Fruit fly (Drosophila melanogaster) whole organism, prepupa: ENCODE data around the gene hfp.
A peak's percentile ranks its signal among the peaks of the same experiment; 100 is the strongest.

Source experiments
- Blimp-1 ChIP-seq: fragments of 200-800 bp; sonication (Bioruptor generic); optimal IDR thresholded peaks from 3 replicates; lab custom pipeline; 2017; ENCODE audit warnings: missing biosample characterization, missing genetic modification characterization, mild to moderate bottlenecking, moderate library complexity, missing genetic modification reagents
- CG10631 ChIP-seq: fragments of 200-800 bp; sonication (Bioruptor generic); optimal IDR thresholded peaks from 2 replicates; lab custom pipeline; 2016; ENCODE audit warnings: missing biosample characterization, missing genetic modification characterization
- CG10669 ChIP-seq: fragments of 200-800 bp; sonication (Bioruptor generic); optimal IDR thresholded peaks from 3 replicates; lab custom pipeline; 2018; ENCODE audit warnings: missing biosample characterization, mild to moderate bottlenecking, missing genetic modification characterization, moderate library complexity
- CG11762 ChIP-seq: fragments of 200-800 bp; sonication (Bioruptor generic); optimal IDR thresholded peaks from 3 replicates; lab custom pipeline; 2016; ENCODE audit warnings: missing biosample characterization, missing genetic modification characterization; ENCODE audit not compliant: insufficient read depth
- CG15336 ChIP-seq: fragments of 200-800 bp; sonication (Bioruptor generic); IDR thresholded peaks from 2 replicates; pipeline ENCODE4 v1.3.6; 2022; ENCODE audit warnings: missing biosample characterization, missing genetic modification characterization
- CG16779 ChIP-seq: fragments of 200-800 bp; sonication (Bioruptor generic); optimal IDR thresholded peaks from 3 replicates; lab custom pipeline; 2017; ENCODE audit warnings: missing biosample characterization, mild to moderate bottlenecking, missing genetic modification characterization
- CG3032 ChIP-seq: fragments of 200-800 bp; optimal IDR thresholded peaks from 2 replicates; lab custom pipeline; 2019; ENCODE audit warnings: missing biosample characterization, mild to moderate bottlenecking, missing genetic modification characterization, moderate library complexity
- CG31627 ChIP-seq: fragments of 200-800 bp; sonication (Bioruptor generic); optimal IDR thresholded peaks from 3 replicates; lab custom pipeline; 2016; ENCODE audit warnings: missing biosample characterization, missing genetic modification characterization
- CG32006 ChIP-seq: fragments of 200-800 bp; sonication (Bioruptor generic); optimal IDR thresholded peaks from 3 replicates; lab custom pipeline; 2017; ENCODE audit warnings: missing biosample characterization, mild to moderate bottlenecking, missing genetic modification characterization
- CG6163 ChIP-seq: fragments of 200-800 bp; sonication (Bioruptor generic); IDR thresholded peaks from 3 replicates; pipeline ENCODE4 v1.3.6; 2022; ENCODE audit warnings: missing biosample characterization, missing genetic modification characterization
- CG6792 ChIP-seq: fragments of 200-800 bp; sonication (Bioruptor generic); optimal IDR thresholded peaks from 3 replicates; lab custom pipeline; 2016; ENCODE audit warnings: missing biosample characterization, missing genetic modification characterization
- CG6854 ChIP-seq: fragments of 200-800 bp; sonication (Bioruptor generic); optimal IDR thresholded peaks from 2 replicates; lab custom pipeline; 2017; ENCODE audit warnings: missing biosample characterization, mild to moderate bottlenecking, missing genetic modification characterization
- CG7368 ChIP-seq: fragments of 200-800 bp; sonication (Bioruptor generic); optimal IDR thresholded peaks from 3 replicates; lab custom pipeline; 2016; ENCODE audit warnings: missing biosample characterization, missing genetic modification characterization
- CG8119 ChIP-seq: fragments of 200-800 bp; sonication (Bioruptor generic); IDR thresholded peaks from 3 replicates; pipeline ENCODE4 v1.3.6; 2022; ENCODE audit warnings: missing biosample characterization, missing genetic modification characterization
- CG8319 ChIP-seq: fragments of 200-800 bp; sonication (Bioruptor generic); optimal IDR thresholded peaks from 3 replicates; lab custom pipeline; 2016; ENCODE audit warnings: missing biosample characterization, missing genetic modification characterization
- CG8632 ChIP-seq: fragments of 200-800 bp; sonication (Bioruptor generic); optimal IDR thresholded peaks from 3 replicates; lab custom pipeline; 2016; ENCODE audit warnings: missing biosample characterization, missing genetic modification characterization
- CG9139 ChIP-seq: fragments of 200-800 bp; sonication (Bioruptor generic); optimal IDR thresholded peaks from 3 replicates; lab custom pipeline; 2017; ENCODE audit warnings: missing biosample characterization, mild to moderate bottlenecking, missing genetic modification characterization
- Eip75B ChIP-seq: fragments of 200-800 bp; sonication (Bioruptor generic); optimal IDR thresholded peaks from 3 replicates; lab custom pipeline; 2016; ENCODE audit warnings: missing biosample characterization, missing genetic modification characterization
- Eip78C ChIP-seq: fragments of 200-800 bp; sonication (Bioruptor generic); peaks from one replicate; lab custom pipeline; 2016; ENCODE audit warnings: missing biosample characterization, missing genetic modification characterization
- Ets21C ChIP-seq: fragments of 200-800 bp; sonication (Bioruptor generic); optimal IDR thresholded peaks from 3 replicates; lab custom pipeline; 2016; ENCODE audit warnings: missing biosample characterization, missing genetic modification characterization
- Gug ChIP-seq: fragments of 200-800 bp; sonication (Bioruptor generic); IDR thresholded peaks from 2 replicates; pipeline ENCODE4 v1.3.6; 2022; ENCODE audit warnings: missing biosample characterization, missing genetic modification characterization
- Hr38 ChIP-seq: sonication (Bioruptor generic); optimal IDR thresholded peaks from 2 replicates; lab custom pipeline; 2016; ENCODE audit warnings: missing biosample characterization, missing genetic modification characterization
- Hr39 ChIP-seq: fragments of 200-800 bp; sonication (Bioruptor generic); optimal IDR thresholded peaks from 2 replicates; lab custom pipeline; 2016; ENCODE audit warnings: missing biosample characterization, missing genetic modification characterization
- Hr4 ChIP-seq: fragments of 200-800 bp; sonication (Bioruptor generic); optimal IDR thresholded peaks from 3 replicates; lab custom pipeline; 2016; ENCODE audit warnings: missing biosample characterization, missing genetic modification characterization
- Lpt ChIP-seq: fragments of 200-800 bp; sonication (Bioruptor generic); optimal IDR thresholded peaks from 3 replicates; lab custom pipeline; 2016; ENCODE audit warnings: missing biosample characterization, missing genetic modification characterization
- Met ChIP-seq: fragments of 200-800 bp; sonication (Bioruptor generic); optimal IDR thresholded peaks from 3 replicates; lab custom pipeline; 2016; ENCODE audit warnings: missing biosample characterization, missing genetic modification characterization
- Smox ChIP-seq: fragments of 200-800 bp; sonication (Bioruptor generic); optimal IDR thresholded peaks from 3 replicates; lab custom pipeline; 2016; ENCODE audit warnings: missing biosample characterization, missing genetic modification characterization
- Sox102F ChIP-seq: fragments of 200-800 bp; sonication (Bioruptor generic); optimal IDR thresholded peaks from 2 replicates; lab custom pipeline; 2016; ENCODE audit warnings: missing biosample characterization, mild to moderate bottlenecking, missing genetic modification characterization
- Sox14 ChIP-seq: fragments of 200-800 bp; sonication (Bioruptor generic); optimal IDR thresholded peaks from 3 replicates; lab custom pipeline; 2016; ENCODE audit warnings: missing biosample characterization, missing genetic modification characterization
- Sox15 ChIP-seq: fragments of 200-800 bp; sonication (Bioruptor generic); optimal IDR thresholded peaks from 3 replicates; lab custom pipeline; 2016; ENCODE audit warnings: missing biosample characterization, missing genetic modification characterization
- achi ChIP-seq: fragments of 200-800 bp; sonication (Bioruptor generic); optimal IDR thresholded peaks from 3 replicates; lab custom pipeline; 2016; ENCODE audit warnings: missing biosample characterization, missing genetic modification characterization
- acj6 ChIP-seq: fragments of 200-800 bp; sonication (Bioruptor generic); optimal IDR thresholded peaks from 3 replicates; lab custom pipeline; 2016; ENCODE audit warnings: missing biosample characterization, missing genetic modification characterization
- cyc ChIP-seq: fragments of 200-800 bp; sonication (Bioruptor generic); optimal IDR thresholded peaks from 3 replicates; lab custom pipeline; 2016; ENCODE audit warnings: missing biosample characterization, missing genetic modification characterization
- dac ChIP-seq: fragments of 200-800 bp; sonication (Bioruptor generic); optimal IDR thresholded peaks from 2 replicates; lab custom pipeline; 2017; ENCODE audit warnings: missing biosample characterization, mild to moderate bottlenecking, missing genetic modification characterization
- dsx ChIP-seq: fragments of 200-800 bp; optimal IDR thresholded peaks from 3 replicates; lab custom pipeline; 2019; ENCODE audit warnings: missing biosample characterization, mild to moderate bottlenecking, missing genetic modification characterization, moderate library complexity; ENCODE audit not compliant: poor library complexity, severe bottlenecking
- eg ChIP-seq: fragments of 200-800 bp; sonication (Bioruptor generic); IDR thresholded peaks from 3 replicates; pipeline ENCODE4 v1.3.6; 2022; ENCODE audit warnings: missing biosample characterization, missing genetic modification characterization
- esn ChIP-seq: fragments of 200-800 bp; sonication (Bioruptor generic); optimal IDR thresholded peaks from 2 replicates; lab custom pipeline; 2016; ENCODE audit warnings: missing biosample characterization, mild to moderate bottlenecking, missing genetic modification characterization, moderate library complexity
- fd59A ChIP-seq: fragments of 200-800 bp; sonication (Bioruptor generic); optimal IDR thresholded peaks from 2 replicates; lab custom pipeline; 2017; ENCODE audit warnings: missing biosample characterization, mild to moderate bottlenecking, missing genetic modification characterization, missing genetic modification reagents
- fd85E ChIP-seq: fragments of 200-800 bp; sonication (Bioruptor generic); optimal IDR thresholded peaks from 3 replicates; lab custom pipeline; 2016; ENCODE audit warnings: missing biosample characterization, missing genetic modification characterization
- fkh ChIP-seq: fragments of 200-800 bp; sonication (Bioruptor generic); optimal IDR thresholded peaks from 3 replicates; lab custom pipeline; 2017; ENCODE audit warnings: missing biosample characterization, mild to moderate bottlenecking, missing genetic modification characterization, moderate library complexity
- lz ChIP-seq: fragments of 200-800 bp; sonication (Bioruptor generic); optimal IDR thresholded peaks from 3 replicates; lab custom pipeline; 2016; ENCODE audit warnings: missing biosample characterization, missing genetic modification characterization
- net ChIP-seq: fragments of 200-800 bp; sonication (Bioruptor generic); optimal IDR thresholded peaks from 3 replicates; lab custom pipeline; 2016; ENCODE audit warnings: missing biosample characterization, missing genetic modification characterization
- pdm3 ChIP-seq: fragments of 200-800 bp; sonication (Bioruptor generic); optimal IDR thresholded peaks from 3 replicates; lab custom pipeline; 2016; ENCODE audit warnings: missing biosample characterization, missing genetic modification characterization
- spab ChIP-seq: fragments of 200-800 bp; sonication (Bioruptor generic); optimal IDR thresholded peaks from 2 replicates; lab custom pipeline; 2017; ENCODE audit warnings: missing biosample characterization, mild to moderate bottlenecking, missing genetic modification characterization, missing genetic modification reagents
- ss ChIP-seq, 2 experiments: fragments of 200-800 bp; sonication (Bioruptor generic); optimal IDR thresholded peaks; 2 replicates in 1 of 2; 3 replicates in 1 of 2; lab custom pipeline; 2017 to 2018; ENCODE audit warnings: mild to moderate bottlenecking in 2 of 2, missing biosample characterization in 2 of 2, missing genetic modification characterization in 2 of 2, moderate library complexity in 1 of 2
- topi ChIP-seq: fragments of 200-800 bp; sonication (Bioruptor generic); optimal IDR thresholded peaks from 3 replicates; lab custom pipeline; 2016; ENCODE audit warnings: missing biosample characterization, missing genetic modification characterization
- vri ChIP-seq: fragments of 200-800 bp; sonication (Bioruptor generic); optimal IDR thresholded peaks from 3 replicates; lab custom pipeline; 2016; ENCODE audit warnings: missing biosample characterization, mild to moderate bottlenecking, missing genetic modification characterization

The hfp gene

DNA sequence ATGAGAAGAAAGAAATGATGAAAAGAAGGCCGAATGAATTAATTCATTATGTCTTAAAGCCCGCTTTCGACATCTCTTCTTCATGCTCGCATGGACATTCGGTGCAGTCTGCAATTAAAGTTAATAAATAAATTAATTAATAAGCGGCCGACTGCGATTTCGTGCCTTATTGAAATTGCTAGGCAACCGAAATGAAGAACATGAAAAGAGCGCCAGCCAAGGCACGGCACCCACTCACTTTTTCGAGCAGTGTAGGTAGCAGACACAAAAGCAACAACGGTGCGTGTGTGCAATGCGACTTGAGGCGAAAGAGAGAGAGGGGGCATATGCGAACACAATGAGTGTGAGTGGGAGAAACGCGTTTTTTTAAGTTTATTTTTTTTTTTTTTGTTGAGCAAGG is 37.9 kb downstream of the hfp start (continued):
- TF ChIP-seq fkh (no peak), Eip75B (peak; percentile 9), CG9139 (GFP tag; lab: Kevin White, UChicago) (no peak), Hr39 (GFP tag; lab: Kevin White, UChicago) (peak; percentile 33), CG10631 (GFP tag; lab: Kevin White, UChicago) (peak; percentile 47), CG8319 (GFP tag; lab: Kevin White, UChicago) (no peak), spab (no peak), CG6163 (GFP tag; lab: Robert Waterston, UW) (peak; percentile 32; the same call in 1 of the 3 replicates), CG6792 (GFP tag; lab: Kevin White, UChicago) (peak; percentile 48), Blimp-1 (GFP tag; lab: Kevin White, UChicago) (no peak), dac (GFP tag; lab: Kevin White, UChicago) (peak; percentile 53), Hr38 (GFP tag; lab: Kevin White, UChicago) (no peak), CG3032 (tag; lab: Kevin White, UChicago) (peak; percentile 46), fd85E (GFP tag; lab: Kevin White, UChicago) (no peak), ss (GFP tag; optimal IDR thresholded peaks at IDR 0.05; lab: Kevin White, UChicago) (peak; percentile 13 to 46), Met (GFP tag; lab: Kevin White, UChicago) (peak; percentile 58), CG32006 (GFP tag; lab: Kevin White, UChicago) (peak; percentile 83), topi (GFP tag; lab: Kevin White, UChicago) (peak; percentile 42), vri (GFP tag; lab: Kevin White, UChicago) (peak; percentile 18), cyc (GFP tag; lab: Kevin White, UChicago) (peak; percentile 40), CG8119 (peak; percentile 76), Eip78C (GFP tag; lab: Kevin White, UChicago) (peak; percentile 87), fd59A (GFP tag; lab: Kevin White, UChicago) (peak; percentile 5), lz (peak; percentile 38)

dm6 chr3L:1463547-1463946 is 38.8 kb downstream of the hfp start, which contains the start of gene rho:
Gene rho, plus strand, starts transcription at chr3L:1463811.
- TF ChIP-seq achi (GFP tag; lab: Kevin White, UChicago) (no peak), spab (no peak), dsx (GFP tag; lab: Kevin White, UChicago) (peak; percentile 85), Lpt (GFP tag; lab: Kevin White, UChicago) (peak; percentile 12), CG10669 (peak; percentile 17), Sox15 (GFP tag; lab: Kevin White, UChicago) (no peak), fd85E (GFP tag; lab: Kevin White, UChicago) (no peak), pdm3 (GFP tag; lab: Kevin White, UChicago) (peak; percentile 15), Sox14 (peak; percentile 29), eg (GFP tag; lab: Robert Waterston, UW) (peak; percentile 71; the same call in 2 of the 3 replicates), Hr4 (GFP tag; lab: Kevin White, UChicago) (no peak), CG9139 (GFP tag; lab: Kevin White, UChicago) (peak; percentile 57), lz (peak; percentile 7), Gug (GFP tag; lab: Robert Waterston, UW) (no peak), Eip75B (no peak), dac (GFP tag; lab: Kevin White, UChicago) (no peak), CG32006 (GFP tag; lab: Kevin White, UChicago) (peak; percentile 11), esn (peak; percentile 10), CG6854 (GFP tag; lab: Kevin White, UChicago) (peak; percentile 69), topi (GFP tag; lab: Kevin White, UChicago) (no peak), acj6 (GFP tag; lab: Kevin White, UChicago) (no peak), ss (GFP tag; optimal IDR thresholded peaks at IDR 0.05; lab: Kevin White, UChicago) (peak; percentile 59 to 74), CG16779 (tag; lab: Kevin White, UChicago) (peak; percentile 27), Ets21C (GFP tag; lab: Kevin White, UChicago) (no peak), Smox (GFP tag; lab: Kevin White, UChicago) (no peak), Hr39 (GFP tag; lab: Kevin White, UChicago) (no peak), fkh (no peak), CG10631 (GFP tag; lab: Kevin White, UChicago) (no peak), net (GFP tag; lab: Kevin White, UChicago) (peak; percentile 39), CG7368 (GFP tag; lab: Kevin White, UChicago) (no peak), Sox102F (GFP tag; lab: Kevin White, UChicago) (no peak), Blimp-1 (GFP tag; lab: Kevin White, UChicago) (peak; percentile 14), CG8119 (no peak), CG11762 (no peak), Hr38 (GFP tag; lab: Kevin White, UChicago) (no peak), CG15336 (peak; percentile 60), CG31627 (no peak), CG6163 (GFP tag; lab: Robert Waterston, UW) (peak; percentile 67; the same call in 1 of the 3 replicates), CG8632 (GFP tag; lab: Kevin White, UChicago) (no peak), CG3032 (tag; lab: Kevin White, UChicago) (peak; percentile 14), vri (GFP tag; lab: Kevin White, UChicago) (no peak)
